Fruit fly (Drosophila melanogaster): Measurements from ENCODE around the gene CG13084.

The CG13084 gene

dm6 chr2L:19439598-19440230 is 45.0 kb upstream of the CG13084 start:
- no peak for TF ChIP-seq N (GFP tag; optimal IDR thresholded peaks at IDR 0.05)
- no peak for TF ChIP-seq Mio (GFP tag; optimal IDR thresholded peaks at IDR 0.05)
- TF ChIP-seq Sp1 (GFP tag; optimal IDR thresholded peaks at IDR 0.05) = peak; percentile 35
- TF ChIP-seq h (GFP tag; optimal IDR thresholded peaks at IDR 0.05) = peak; percentile 67
- peak; percentile 84 for TF ChIP-seq rgr (GFP tag; optimal IDR thresholded peaks at IDR 0.05)
- TF ChIP-seq dl (GFP tag; optimal IDR thresholded peaks at IDR 0.05; ENCODE audit: insufficient read depth in 1 of 2, partially characterized antibody in 2 of 2) = no peak
- no peak for TF ChIP-seq CrebA (GFP tag; optimal IDR thresholded peaks at IDR 0.05; ENCODE audit: borderline replicate concordance)
- no peak for TF ChIP-seq CG32264 (GFP tag; optimal IDR thresholded peaks at IDR 0.05)
- peak; percentile 2 for TF ChIP-seq Hnf4 (GFP tag; optimal IDR thresholded peaks at IDR 0.05)
- TF ChIP-seq sage (GFP tag; optimal IDR thresholded peaks at IDR 0.05) = no peak
- no peak for TF ChIP-seq lola (GFP tag; optimal IDR thresholded peaks at IDR 0.05)
- no peak for TF ChIP-seq Vsx2 (GFP tag; optimal IDR thresholded peaks at IDR 0.05; ENCODE audit: partially characterized antibody)
- no peak for TF ChIP-seq jim (GFP tag; optimal IDR thresholded peaks at IDR 0.05)
- peak; percentile 7 for TF ChIP-seq fru (GFP tag; optimal IDR thresholded peaks at IDR 0.05)
- no peak for TF ChIP-seq Jra (GFP tag; optimal IDR thresholded peaks at IDR 0.05)
- no peak for TF ChIP-seq pan (optimal IDR thresholded peaks at IDR 0.05)
- TF ChIP-seq CG9705 (GFP tag; optimal IDR thresholded peaks at IDR 0.05) = no peak
- peak; percentile 44 for TF ChIP-seq psq (GFP tag; optimal IDR thresholded peaks at IDR 0.05)
- TF ChIP-seq dsf (GFP tag; optimal IDR thresholded peaks at IDR 0.05; ENCODE audit: borderline replicate concordance) = no peak
- TF ChIP-seq sv (GFP tag; optimal IDR thresholded peaks at IDR 0.05) = peak; percentile 80
- TF ChIP-seq foxo (GFP tag; optimal IDR thresholded peaks at IDR 0.05) = peak in 1 of 2 experiments; percentile 43
- peak; percentile 56 for TF ChIP-seq HLH106 (tag; optimal IDR thresholded peaks at IDR 0.05)
- TF ChIP-seq ey (GFP tag; optimal IDR thresholded peaks at IDR 0.05) = peak; percentile 83
- TF ChIP-seq dmrt93B (GFP tag; optimal IDR thresholded peaks at IDR 0.05) = no peak
- TF ChIP-seq Dfd (GFP tag; optimal IDR thresholded peaks at IDR 0.05) = no peak
- TF ChIP-seq Hr78 (GFP tag; optimal IDR thresholded peaks at IDR 0.05) = no peak
- peak; percentile 74 for TF ChIP-seq OdsH (GFP tag; optimal IDR thresholded peaks at IDR 0.05)
- no peak for TF ChIP-seq Myc (optimal IDR thresholded peaks at IDR 0.05)
- TF ChIP-seq GATAd (GFP tag; optimal IDR thresholded peaks at IDR 0.05) = peak; percentile 71
- no peak for TF ChIP-seq usp (GFP tag; optimal IDR thresholded peaks at IDR 0.05)
- TF ChIP-seq woc (GFP tag; optimal IDR thresholded peaks at IDR 0.05) = no peak
- no peak for TF ChIP-seq Hr83 (GFP tag; optimal IDR thresholded peaks at IDR 0.05; ENCODE audit: poor library complexity, severe bottlenecking)
- no peak for TF ChIP-seq br (GFP tag; optimal IDR thresholded peaks at IDR 0.05)
- TF ChIP-seq tai (GFP tag; optimal IDR thresholded peaks at IDR 0.05) = no peak

dm6 chr2L:19440285-19440684 is 44.4 kb upstream of the CG13084 start:
- TF ChIP-seq psq (GFP tag; optimal IDR thresholded peaks at IDR 0.05) = no peak
- no peak for TF ChIP-seq Sp1 (GFP tag; optimal IDR thresholded peaks at IDR 0.05)
- no peak for TF ChIP-seq woc (GFP tag; optimal IDR thresholded peaks at IDR 0.05)
- TF ChIP-seq sv (GFP tag; optimal IDR thresholded peaks at IDR 0.05) = no peak
- TF ChIP-seq brk (GFP tag; optimal IDR thresholded peaks at IDR 0.05) = no peak
- TF ChIP-seq N (GFP tag; optimal IDR thresholded peaks at IDR 0.05) = no peak
- no peak for TF ChIP-seq h (GFP tag; optimal IDR thresholded peaks at IDR 0.05)
- TF ChIP-seq HLH106 (tag; optimal IDR thresholded peaks at IDR 0.05) = no peak
- TF ChIP-seq rgr (GFP tag; optimal IDR thresholded peaks at IDR 0.05) = no peak
- TF ChIP-seq Jra (GFP tag; optimal IDR thresholded peaks at IDR 0.05) = no peak

dm6 chr2L:19440732-19441131 is 44.0 kb upstream of the CG13084 start:
- TF ChIP-seq OdsH (GFP tag; optimal IDR thresholded peaks at IDR 0.05) (no peak), Myc (optimal IDR thresholded peaks at IDR 0.05) (no peak), Dif (GFP tag; optimal IDR thresholded peaks at IDR 0.05; ENCODE audit: partially characterized antibody) (no peak), Hr83 (GFP tag; optimal IDR thresholded peaks at IDR 0.05; ENCODE audit: poor library complexity, severe bottlenecking) (no peak), HLH106 (tag; optimal IDR thresholded peaks at IDR 0.05) (peak; percentile 31), woc (GFP tag; optimal IDR thresholded peaks at IDR 0.05) (peak; percentile 31), psq (GFP tag; optimal IDR thresholded peaks at IDR 0.05) (peak; percentile 73), h (GFP tag; optimal IDR thresholded peaks at IDR 0.05) (peak; percentile 0), Hnf4 (GFP tag; optimal IDR thresholded peaks at IDR 0.05) (peak; percentile 13), fru (GFP tag; optimal IDR thresholded peaks at IDR 0.05) (peak; percentile 80)
